Worm (Caenorhabditis elegans): ENCODE data around the gene nadk-1.
A peak's percentile ranks its signal among the peaks of the same experiment; 100 is the strongest.

nadk-1 gene

ce11 chrIV:1496017-1496678 lies 39.3 kb downstream of the nadk-1 start, which contains the start of gene npp-20:
Gene npp-20 (minus strand): TSS chrIV:1496022.
- TF ChIP-seq lin-13 (GFP tag; optimal IDR thresholded peaks at IDR 0.05) (peak; percentile 15), Y105C5A.15 (GFP tag; IDR thresholded peaks at IDR 0.05) (no peak), zfp-3 (GFP tag; conservative IDR thresholded peaks at IDR 0.05) (0 out of 2 replicates have a peak, but pooled peaks have one; percentile 35), daf-16 (GFP tag; optimal IDR thresholded peaks at IDR 0.05) (no peak), daf-16 (tag; optimal IDR thresholded peaks at IDR 0.05) (peak; percentile 21), nhr-77 (tag; optimal IDR thresholded peaks at IDR 0.05) (no peak), dve-1 (tag; optimal IDR thresholded peaks at IDR 0.05; ENCODE audit: insufficient read depth) (peak; percentile 53), aha-1 (tag) (peak; percentile 99), nhr-11 (tag; optimal IDR thresholded peaks at IDR 0.05) (peak; percentile 1), rbr-2 (tag; optimal IDR thresholded peaks at IDR 0.05) (peak; percentile 40), hlh-30 (tag; optimal IDR thresholded peaks at IDR 0.05; ENCODE audit: insufficient read depth) (peak; percentile 62), hmg-1.1 (GFP tag; IDR thresholded peaks at IDR 0.05) (peak; percentile 56), ceh-28 (tag; optimal IDR thresholded peaks at IDR 0.05) (no peak), Y75B8A.6 (GFP tag; IDR thresholded peaks at IDR 0.05) (no peak), lsy-2 (tag; optimal IDR thresholded peaks at IDR 0.05) (peak in 1 of 2 experiments; percentile 68), hlh-11 (tag; optimal IDR thresholded peaks at IDR 0.05) (peak; percentile 43), egl-27 (tag; optimal IDR thresholded peaks at IDR 0.05) (no peak), ztf-7 (tag; optimal IDR thresholded peaks at IDR 0.05) (no peak), unc-62 (GFP tag; optimal IDR thresholded peaks at IDR 0.05 in 1 of 2) (peak in 1 of 2 experiments; percentile 75), unc-62 (tag; optimal IDR thresholded peaks at IDR 0.05) (no peak), T26A8.4 (GFP tag; IDR thresholded peaks at IDR 0.05) (0 out of 2 replicates have a peak, but pooled peaks have one; percentile 20), zip-11 (GFP tag; IDR thresholded peaks at IDR 0.05) (no peak), nhr-28 (tag; optimal IDR thresholded peaks at IDR 0.05) (peak; percentile 62), mes-2 (tag; optimal IDR thresholded peaks at IDR 0.05; ENCODE audit: poor library complexity, severe bottlenecking) (peak; percentile 64), php-3 (GFP tag; IDR thresholded peaks at IDR 0.05) (peak; percentile 52; the same call in 1 of the 2 replicates), T20F7.1 (GFP tag; optimal IDR thresholded peaks at IDR 0.05) (peak; percentile 57), dpl-1 (GFP tag; optimal IDR thresholded peaks at IDR 0.05) (peak; percentile 70), dmd-8 (GFP tag; IDR thresholded peaks at IDR 0.05) (no peak), nhr-102 (tag; optimal IDR thresholded peaks at IDR 0.05) (peak; percentile 41), dmd-6 (GFP tag; IDR thresholded peaks at IDR 0.05) (peak; percentile 22; the same call in 1 of the 2 replicates), lin-38 (GFP tag; IDR thresholded peaks at IDR 0.05) (peak; percentile 62), duxl-1 (tag; optimal IDR thresholded peaks at IDR 0.05; ENCODE audit: poor library complexity) (peak; percentile 59), mep-1 (tag; optimal IDR thresholded peaks at IDR 0.05) (peak; percentile 29), F37D6.2 (tag; optimal IDR thresholded peaks at IDR 0.05) (no peak), madf-9 (GFP tag; conservative IDR thresholded peaks at IDR 0.05) (no peak)

- TF ChIP-seq mdt-29 (GFP tag; IDR thresholded peaks at IDR 0.05) (no peak), jun-1 (tag; optimal IDR thresholded peaks at IDR 0.05) (no peak), unc-62 (GFP tag; optimal IDR thresholded peaks at IDR 0.05 in 1 of 2) (peak in 1 of 2 experiments; percentile 14), unc-62 (tag; optimal IDR thresholded peaks at IDR 0.05) (no peak)
Measured at ce11 chrIV:1496679-1497033, 39.8 kb downstream of the nadk-1 start.

- TF ChIP-seq snpc-4 (tag; optimal IDR thresholded peaks at IDR 0.05) = no peak
- TF ChIP-seq tra-1 (GFP tag; IDR thresholded peaks at IDR 0.05) = 0 out of 2 replicates have a peak, but pooled peaks have one; percentile 30
- peak; percentile 2 for TF ChIP-seq spr-1 (tag; optimal IDR thresholded peaks at IDR 0.05)
- no peak for TF ChIP-seq F10B5.3 (tag; optimal IDR thresholded peaks at IDR 0.05)
- peak; percentile 89 for TF ChIP-seq hlh-30 (tag; optimal IDR thresholded peaks at IDR 0.05; ENCODE audit: insufficient read depth)
- no peak for TF ChIP-seq T20F7.1 (GFP tag; optimal IDR thresholded peaks at IDR 0.05)
- TF ChIP-seq zip-2 (tag; optimal IDR thresholded peaks at IDR 0.05) = no peak
- no peak for TF ChIP-seq nhr-41 (GFP tag; IDR thresholded peaks at IDR 0.05)
- TF ChIP-seq egl-27 (tag; optimal IDR thresholded peaks at IDR 0.05) = no peak
- TF ChIP-seq ceh-62 (tag; optimal IDR thresholded peaks at IDR 0.05) = no peak
- TF ChIP-seq ztf-7 (tag; optimal IDR thresholded peaks at IDR 0.05) = peak; percentile 44
- TF ChIP-seq ZK337.2 (GFP tag; IDR thresholded peaks at IDR 0.05) = no peak
- TF ChIP-seq ceh-28 (tag; optimal IDR thresholded peaks at IDR 0.05) = peak; percentile 23
- peak; percentile 77 for TF ChIP-seq nhr-6 (tag; optimal IDR thresholded peaks at IDR 0.05)
- peak; percentile 98 for TF ChIP-seq aha-1 (tag)
- TF ChIP-seq daf-16 (GFP tag; optimal IDR thresholded peaks at IDR 0.05) = peak in 1 of 2 experiments; percentile 47
- TF ChIP-seq daf-16 (tag; optimal IDR thresholded peaks at IDR 0.05) = peak; percentile 48
- TF ChIP-seq sdz-12 (GFP tag; optimal IDR thresholded peaks at IDR 0.05) = no peak
- no peak for TF ChIP-seq set-16 (GFP tag; IDR thresholded peaks at IDR 0.05)
Measured at ce11 chrIV:1497448-1497847, 40.6 kb downstream of the nadk-1 start, which contains the start of gene hxk-3. Gene hxk-3 (plus strand): TSS chrIV:1497626.
